Fruit fly (Drosophila melanogaster) whole organism: Measurements from ENCODE around the gene Ddr.

Experiments
- CG8478 ChIP-seq: fragments of >200 bp; optimal IDR thresholded peaks from 2 replicates; lab custom pipeline; 2018; ENCODE audit warnings: inconsistent platforms
- Dll ChIP-seq: fragments of >200 bp; optimal IDR thresholded peaks from 2 replicates; lab custom pipeline; 2017
- EcR ChIP-seq, 2 experiments: fragments of >200 bp; optimal IDR thresholded peaks; 2 replicates each; lab custom pipeline; 2017; ENCODE audit warnings: missing biosample characterization in 2 of 2, missing genetic modification characterization in 2 of 2, missing genetic modification reagents in 2 of 2
- pan ChIP-seq: fragments of >200 bp; optimal IDR thresholded peaks from 2 replicates; lab custom pipeline; 2017
- psq ChIP-seq: fragments of >200 bp; optimal IDR thresholded peaks from 2 replicates; lab custom pipeline; 2017
- usp ChIP-seq: fragments of >200 bp; optimal IDR thresholded peaks from 2 replicates; lab custom pipeline; 2017; ENCODE audit warnings: missing biosample characterization, missing genetic modification characterization, mixed read lengths

- TF ChIP-seq EcR (GFP tag; optimal IDR thresholded peaks at IDR 0.05; lab: Kevin White, UChicago) (no peak), psq (lab: Kevin White, UChicago) (no peak), usp (GFP tag; lab: Kevin White, UChicago) (no peak), pan (no peak), CG8478 (lab: Kevin White, UChicago) (no peak), Dll (lab: Kevin White, UChicago) (no peak)
Measured at dm6 chr2L:6340222-6340725, 87.4 kb downstream of the Ddr start.
